Fruit fly (Drosophila melanogaster) Kc167 (cell line): ENCODE measurements around the gene Cpr78Ca.

Experiments
- Myc ChIP-seq: fragments of >200 bp; optimal IDR thresholded peaks from 2 replicates; lab custom pipeline; 2017; ENCODE audit warnings: missing external identifiers
- h ChIP-seq: fragments of >200 bp; optimal IDR thresholded peaks from 3 replicates; lab custom pipeline; 2018; ENCODE audit warnings: missing external identifiers

dm6 chr3L:21276296-21277257 lies 16.0 kb downstream of the Cpr78Ca start:
- TF ChIP-seq Myc (lab: Kevin White, UChicago) (no peak), h (lab: Kevin White, UChicago) (no peak)
